Worm (Caenorhabditis elegans): Measurements from ENCODE around the gene Y53F4B.23.
A peak's percentile ranks its signal among the peaks of the same experiment; 100 is the strongest.
"Not testable (repeated sequence)": the region's sequence is repeated elsewhere in the genome, so short reads cannot be mapped to it uniquely, and the experiment has no call there.

Y53F4B.23 gene

DNA sequence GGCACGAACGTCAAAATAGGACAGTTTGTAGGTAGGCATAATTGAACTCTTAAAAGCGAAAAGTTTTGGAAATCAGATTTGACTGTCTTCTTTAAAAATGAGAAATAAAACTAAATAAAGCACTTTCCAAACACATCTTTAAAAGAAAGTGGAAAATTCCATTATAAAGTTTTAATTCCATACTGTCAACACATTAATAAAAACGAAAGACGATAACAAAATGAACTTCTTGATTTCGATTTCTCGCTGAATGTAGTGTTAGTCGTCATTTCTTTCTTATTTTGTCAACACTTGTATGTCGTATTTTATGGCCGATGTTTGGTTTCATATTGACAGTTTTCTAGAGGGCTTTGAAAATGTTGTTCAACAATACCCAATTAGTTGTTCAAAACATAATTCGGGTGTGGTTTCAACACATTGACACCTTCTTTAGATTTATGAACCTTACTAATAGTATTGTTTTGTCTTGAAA lies 45.5 kb downstream of the Y53F4B.23 start, which contains the start of gene gst-29:
TSS of gene gst-29 (minus strand) at position 51 of the 472 bp plus-strand sequence.
- TF ChIP-seq nhr-28 (tag; optimal IDR thresholded peaks at IDR 0.05) (peak; percentile 69), mdl-1 (tag; optimal IDR thresholded peaks at IDR 0.05) (no peak), ces-1 (GFP tag; optimal IDR thresholded peaks at IDR 0.05) (no peak), fkh-10 (GFP tag; optimal IDR thresholded peaks at IDR 0.05) (no peak), mes-2 (tag; optimal IDR thresholded peaks at IDR 0.05; ENCODE audit: poor library complexity, severe bottlenecking) (no peak), snpc-1.2 (GFP tag; IDR thresholded peaks at IDR 0.05) (no peak), aly-2 (tag; optimal IDR thresholded peaks at IDR 0.05) (no peak), F44E2.7 (GFP tag; IDR thresholded peaks at IDR 0.05) (no peak), jun-1 (tag; optimal IDR thresholded peaks at IDR 0.05) (no peak), zag-1 (tag; optimal IDR thresholded peaks at IDR 0.05) (no peak), lin-1 (GFP tag; IDR thresholded peaks at IDR 0.05) (no peak), nhr-102 (tag; optimal IDR thresholded peaks at IDR 0.05) (no peak), dmd-9 (GFP tag; IDR thresholded peaks at IDR 0.05) (no peak), hif-1 (tag; optimal IDR thresholded peaks at IDR 0.05) (no peak), daf-16 (GFP tag; optimal IDR thresholded peaks at IDR 0.05) (no peak), daf-16 (tag; optimal IDR thresholded peaks at IDR 0.05) (peak; percentile 100), F37D6.2 (tag; optimal IDR thresholded peaks at IDR 0.05) (no peak), nhr-77 (tag; optimal IDR thresholded peaks at IDR 0.05) (peak; percentile 53), lin-13 (GFP tag; optimal IDR thresholded peaks at IDR 0.05) (no peak), arid-1 (GFP tag; conservative IDR thresholded peaks at IDR 0.05) (no peak), dve-1 (tag; optimal IDR thresholded peaks at IDR 0.05; ENCODE audit: insufficient read depth) (peak; percentile 63), nhr-25 (tag; optimal IDR thresholded peaks at IDR 0.05; ENCODE audit: borderline replicate concordance, insufficient read depth) (no peak), nhr-76 (tag; optimal IDR thresholded peaks at IDR 0.05) (no peak)

DNA sequence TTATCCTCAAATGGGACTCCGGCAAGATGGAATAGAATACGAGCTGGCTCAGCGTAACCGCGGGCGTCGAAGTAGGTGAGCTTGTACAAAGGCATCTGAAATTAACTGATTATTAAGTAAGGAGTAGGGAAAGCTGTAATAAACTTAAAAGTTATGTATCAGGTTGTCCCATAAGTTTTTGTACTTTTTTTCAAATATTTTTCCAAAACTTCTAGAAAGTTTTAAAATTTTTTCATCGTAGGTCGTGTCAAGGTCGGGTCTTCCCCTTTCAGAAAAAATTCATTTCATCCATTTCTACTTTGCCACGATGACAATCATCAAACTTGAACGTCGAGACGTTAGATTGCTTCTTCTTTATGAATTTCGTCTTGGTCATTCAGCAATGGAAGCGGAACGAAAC lies 47.5 kb downstream of the Y53F4B.23 start, which contains the start of gene gst-39:
TSS of gene gst-39 (minus strand) at position 101 of the 400 bp plus-strand sequence.
- not testable (repeated sequence) for TF ChIP-seq dve-1 (tag; optimal IDR thresholded peaks at IDR 0.05; ENCODE audit: insufficient read depth); jun-1 (tag; optimal IDR thresholded peaks at IDR 0.05); duxl-1 (tag; optimal IDR thresholded peaks at IDR 0.05; ENCODE audit: poor library complexity)

DNA sequence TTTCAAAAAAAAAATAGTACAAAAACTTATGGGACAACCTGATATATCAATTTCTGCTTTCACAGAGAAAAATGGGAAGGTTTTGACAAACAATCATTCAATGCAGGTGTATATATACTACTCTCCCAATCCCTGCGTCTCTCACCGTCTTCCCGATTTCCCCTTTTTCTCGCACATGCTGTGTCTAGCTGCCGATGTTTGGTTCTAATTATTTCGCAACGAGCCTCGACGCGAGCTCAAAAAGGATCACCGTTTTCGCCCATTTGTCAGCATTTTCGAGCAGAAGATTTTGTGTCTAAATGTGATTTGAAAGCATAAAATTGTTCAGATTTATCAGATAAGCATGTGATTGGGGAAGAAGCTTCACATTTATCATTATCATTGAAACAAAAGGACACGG lies 48.9 kb downstream of the Y53F4B.23 start:
- TF ChIP-seq nhr-6 (tag; optimal IDR thresholded peaks at IDR 0.05): peak; percentile 3
- no peak for TF ChIP-seq lin-1 (GFP tag; IDR thresholded peaks at IDR 0.05)
- TF ChIP-seq nhr-41 (GFP tag; IDR thresholded peaks at IDR 0.05): no peak
- TF ChIP-seq F44E2.7 (GFP tag; IDR thresholded peaks at IDR 0.05): no peak
- TF ChIP-seq Y105C5A.15 (GFP tag; IDR thresholded peaks at IDR 0.05): no peak
- TF ChIP-seq daf-8 (GFP tag; IDR thresholded peaks at IDR 0.05): no peak
- TF ChIP-seq rbr-2 (tag; optimal IDR thresholded peaks at IDR 0.05): no peak
- no peak for TF ChIP-seq attf-4 (tag; optimal IDR thresholded peaks at IDR 0.05)
- no peak for TF ChIP-seq vab-7 (GFP tag; IDR thresholded peaks at IDR 0.05)
- TF ChIP-seq zfp-2 (tag; optimal IDR thresholded peaks at IDR 0.05): no peak
- peak; percentile 23 for TF ChIP-seq hlh-11 (tag; optimal IDR thresholded peaks at IDR 0.05)
- peak; percentile 45 for TF ChIP-seq hlh-30 (tag; optimal IDR thresholded peaks at IDR 0.05; ENCODE audit: insufficient read depth)
- no peak for TF ChIP-seq daf-16 (GFP tag; optimal IDR thresholded peaks at IDR 0.05)
- peak; percentile 35 for TF ChIP-seq daf-16 (tag; optimal IDR thresholded peaks at IDR 0.05)
- no peak for TF ChIP-seq nhr-102 (tag; optimal IDR thresholded peaks at IDR 0.05)
- peak; percentile 34 for TF ChIP-seq mes-2 (tag; optimal IDR thresholded peaks at IDR 0.05; ENCODE audit: poor library complexity, severe bottlenecking)
- peak; percentile 17 for TF ChIP-seq nhr-28 (tag; optimal IDR thresholded peaks at IDR 0.05)
- peak; percentile 18 for TF ChIP-seq nhr-11 (tag; optimal IDR thresholded peaks at IDR 0.05)
- TF ChIP-seq hmg-1.1 (GFP tag; IDR thresholded peaks at IDR 0.05): 0 out of 2 replicates have a peak, but pooled peaks have one; percentile 49
- peak; percentile 49 for TF ChIP-seq dve-1 (tag; optimal IDR thresholded peaks at IDR 0.05; ENCODE audit: insufficient read depth)
- TF ChIP-seq lsy-2 (tag; optimal IDR thresholded peaks at IDR 0.05): peak in 1 of 2 experiments; percentile 21
- peak; percentile 22; the same call in 1 of the 2 replicates for TF ChIP-seq dmd-6 (GFP tag; IDR thresholded peaks at IDR 0.05)
- no peak for TF ChIP-seq dmd-8 (GFP tag; IDR thresholded peaks at IDR 0.05)
- TF ChIP-seq Y5F2A.4 (GFP tag; optimal IDR thresholded peaks at IDR 0.05): no peak
- no peak for TF ChIP-seq lin-13 (GFP tag; optimal IDR thresholded peaks at IDR 0.05)
- no peak for TF ChIP-seq F49E8.2 (tag; optimal IDR thresholded peaks at IDR 0.05; ENCODE audit: borderline replicate concordance)
